Worm (Caenorhabditis elegans) whole organism, early embryonic: ENCODE measurements around the gene Y105C5A.9.
"Not testable (repeated sequence)": the region's sequence is repeated elsewhere in the genome, so short reads cannot be mapped to it uniquely, and the experiment has no call there.

ENCODE experiments used
- B0310.2 ChIP-seq: sonication (generic microtip); optimal IDR thresholded peaks from 2 replicates; lab custom pipeline; 2016; ENCODE audit warnings: mild to moderate bottlenecking, missing genetic modification characterization, missing compliant biosample characterization
- F13C5.2 ChIP-seq: sonication (generic microtip); optimal IDR thresholded peaks from 2 replicates; lab custom pipeline; 2017; ENCODE audit warnings: mild to moderate bottlenecking, missing genetic modification characterization, inconsistent platforms, missing compliant biosample characterization
- aly-1 ChIP-seq: sonication (generic microtip); optimal IDR thresholded peaks from 2 replicates; lab custom pipeline; 2016; ENCODE audit warnings: missing genetic modification characterization, missing compliant biosample characterization
- ama-1 ChIP-seq: fragments of 150-350 bp; optimal IDR thresholded peaks from 2 replicates; lab custom pipeline; 2014
- ceh-13 ChIP-seq: fragments of 200-800 bp; sonication (Bioruptor generic); optimal IDR thresholded peaks from 2 replicates; lab custom pipeline; 2018; ENCODE audit warnings: mild to moderate bottlenecking, missing genetic modification characterization, missing compliant biosample characterization
- ceh-36 ChIP-seq: sonication (generic microtip); optimal IDR thresholded peaks from 2 replicates; lab custom pipeline; 2016; ENCODE audit warnings: missing genetic modification characterization, inconsistent platforms, missing compliant biosample characterization
- ets-7 ChIP-seq: sonication (generic microtip); optimal IDR thresholded peaks from 2 replicates; lab custom pipeline; 2016; ENCODE audit warnings: missing genotype, missing genetic modification characterization, missing compliant biosample characterization
- flt-1 ChIP-seq: fragments of 200-800 bp; sonication (Bioruptor generic); IDR thresholded peaks from 2 replicates; pipeline ENCODE4 v1.3.6; 2022; ENCODE audit warnings: missing genetic modification characterization, missing compliant biosample characterization
- hmbx-1 ChIP-seq: sonication (generic microtip); optimal IDR thresholded peaks from 2 replicates; lab custom pipeline; 2016; ENCODE audit warnings: mild to moderate bottlenecking, missing genetic modification characterization, missing compliant biosample characterization
- hmg-4 ChIP-seq: fragments of 200-800 bp; sonication (Bioruptor generic); optimal IDR thresholded peaks from 2 replicates; lab custom pipeline; 2018; ENCODE audit warnings: mild to moderate bottlenecking, missing genetic modification characterization, missing compliant biosample characterization
- hnd-1 ChIP-seq: sonication (generic microtip); optimal IDR thresholded peaks from 2 replicates; lab custom pipeline; 2016; ENCODE audit warnings: missing genetic modification characterization, missing compliant biosample characterization
- pes-1 ChIP-seq: fragments of 200-800 bp; sonication (Bioruptor generic); IDR thresholded peaks from 2 replicates; pipeline ENCODE4 v1.3.6; 2022; ENCODE audit warnings: missing genetic modification reagents, missing genetic modification characterization, missing compliant biosample characterization
- scrt-1 ChIP-seq: fragments of 200-800 bp; sonication (Bioruptor generic); IDR thresholded peaks from 2 replicates; pipeline ENCODE4 v1.3.6; 2022; ENCODE audit warnings: missing genetic modification characterization, missing compliant biosample characterization
- sea-1 ChIP-seq: fragments of 200-800 bp; sonication (Bioruptor generic); conservative IDR thresholded peaks from 2 replicates; pipeline ENCODE4 v1.3.6; 2022; ENCODE audit warnings: missing genetic modification characterization, missing compliant biosample characterization
- tbx-11 ChIP-seq: fragments of 200-800 bp; sonication (Bioruptor generic); IDR thresholded peaks from 2 replicates; pipeline ENCODE4 v1.3.6; 2022; ENCODE audit warnings: missing genetic modification characterization, missing compliant biosample characterization
- tbx-37 ChIP-seq: fragments of 200-800 bp; sonication (Bioruptor generic); conservative IDR thresholded peaks from 2 replicates; pipeline ENCODE4 v1.3.6; 2022; ENCODE audit warnings: missing genetic modification reagents, missing genetic modification characterization, missing compliant biosample characterization
- tra-4 ChIP-seq: sonication (generic microtip); optimal IDR thresholded peaks from 2 replicates; lab custom pipeline; 2017; ENCODE audit warnings: missing genetic modification characterization, missing compliant biosample characterization

The Y105C5A.9 gene

ce11 chrIV:15604194-15604593 is 27.1 kb upstream of the Y105C5A.9 start:
- TF ChIP-seq pes-1 (GFP tag; lab: Robert Waterston, UW), result no peak
- TF ChIP-seq B0310.2 (tag; lab: Kevin White, UChicago), result no peak
- no peak for TF ChIP-seq hmg-4
- no peak for TF ChIP-seq hmbx-1 (tag; lab: Kevin White, UChicago)
- TF ChIP-seq flt-1 (GFP tag; lab: Robert Waterston, UW), result no peak
- TF ChIP-seq hnd-1 (tag; lab: Kevin White, UChicago), result no peak
- no peak for TF ChIP-seq tbx-37 (GFP tag; lab: Robert Waterston, UW)
- TF ChIP-seq ama-1 (lab: Kevin White, UChicago), result no peak
- TF ChIP-seq tra-4 (tag; lab: Kevin White, UChicago), result no peak
- no peak for TF ChIP-seq ceh-13 (GFP tag; lab: Kevin White, UChicago)
- no peak for TF ChIP-seq aly-1 (tag; lab: Kevin White, UChicago)
- TF ChIP-seq F13C5.2, result no peak
- no peak for TF ChIP-seq ceh-36 (tag; lab: Kevin White, UChicago)
- TF ChIP-seq sea-1, result no peak
- no peak for TF ChIP-seq tbx-11 (GFP tag; lab: Robert Waterston, UW)
- TF ChIP-seq scrt-1 (GFP tag; lab: Robert Waterston, UW), result no peak
- TF ChIP-seq ets-7 (tag; lab: Kevin White, UChicago), result no peak

ce11 chrIV:15606396-15606795 is 24.9 kb upstream of the Y105C5A.9 start:
- no peak for TF ChIP-seq hnd-1 (tag; lab: Kevin White, UChicago)
- TF ChIP-seq ets-7 (tag; lab: Kevin White, UChicago), result no peak
- no peak for TF ChIP-seq pes-1 (GFP tag; lab: Robert Waterston, UW)
- no peak for TF ChIP-seq aly-1 (tag; lab: Kevin White, UChicago)
- no peak for TF ChIP-seq flt-1 (GFP tag; lab: Robert Waterston, UW)
- TF ChIP-seq ceh-13 (GFP tag; lab: Kevin White, UChicago), result no peak
- TF ChIP-seq sea-1, result no peak
- no peak for TF ChIP-seq ceh-36 (tag; lab: Kevin White, UChicago)
- no peak for TF ChIP-seq tra-4 (tag; lab: Kevin White, UChicago)
- TF ChIP-seq tbx-11 (GFP tag; lab: Robert Waterston, UW), result no peak
- no peak for TF ChIP-seq ama-1 (lab: Kevin White, UChicago)
- TF ChIP-seq hmbx-1 (tag; lab: Kevin White, UChicago), result no peak
- TF ChIP-seq F13C5.2, result no peak
- no peak for TF ChIP-seq scrt-1 (GFP tag; lab: Robert Waterston, UW)
- TF ChIP-seq tbx-37 (GFP tag; lab: Robert Waterston, UW), result no peak
- TF ChIP-seq B0310.2 (tag; lab: Kevin White, UChicago), result no peak
- TF ChIP-seq hmg-4, result no peak

- TF ChIP-seq sea-1 (no peak), pes-1 (GFP tag; lab: Robert Waterston, UW) (no peak), ets-7 (tag; lab: Kevin White, UChicago) (no peak), aly-1 (tag; lab: Kevin White, UChicago) (no peak), tbx-37 (GFP tag; lab: Robert Waterston, UW) (no peak), F13C5.2 (no peak), hmg-4 (no peak), tra-4 (tag; lab: Kevin White, UChicago) (no peak), hmbx-1 (tag; lab: Kevin White, UChicago) (no peak), tbx-11 (GFP tag; lab: Robert Waterston, UW) (no peak), ama-1 (lab: Kevin White, UChicago) (no peak), ceh-13 (GFP tag; lab: Kevin White, UChicago) (no peak), B0310.2 (tag; lab: Kevin White, UChicago) (no peak), scrt-1 (GFP tag; lab: Robert Waterston, UW) (no peak), ceh-36 (tag; lab: Kevin White, UChicago) (no peak), hnd-1 (tag; lab: Kevin White, UChicago) (no peak), flt-1 (GFP tag; lab: Robert Waterston, UW) (no peak)
Measured at ce11 chrIV:15613141-15613540, 18.2 kb upstream of the Y105C5A.9 start.

DNA sequence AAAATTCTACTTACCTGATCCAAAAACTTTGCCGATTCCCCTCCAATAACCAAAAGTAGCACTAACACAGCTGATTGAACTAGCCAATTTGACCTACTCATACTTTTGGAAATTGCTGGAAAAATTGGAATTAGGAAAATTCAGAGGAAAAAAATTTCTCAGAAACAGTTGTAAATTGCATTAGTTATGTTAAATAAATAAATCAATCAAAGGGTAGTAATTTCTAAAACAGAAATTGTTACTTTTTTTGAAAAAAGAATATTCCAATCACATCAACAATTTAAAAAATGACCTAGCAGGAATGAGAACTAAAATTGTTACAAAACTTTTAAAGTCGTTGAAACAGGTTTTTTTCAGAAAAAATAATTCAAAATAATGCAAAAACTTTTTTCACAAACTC is 14.3 kb upstream of the Y105C5A.9 start, which contains the start of gene Y105C5A.8:
Gene Y105C5A.8, minus strand, starts transcription at position 101 of the 400 bp plus-strand sequence.
- TF ChIP-seq aly-1 (tag; lab: Kevin White, UChicago) (no peak), tbx-11 (GFP tag; lab: Robert Waterston, UW) (no peak), hmg-4 (no peak), ceh-13 (GFP tag; lab: Kevin White, UChicago) (no peak), flt-1 (GFP tag; lab: Robert Waterston, UW) (no peak)

DNA sequence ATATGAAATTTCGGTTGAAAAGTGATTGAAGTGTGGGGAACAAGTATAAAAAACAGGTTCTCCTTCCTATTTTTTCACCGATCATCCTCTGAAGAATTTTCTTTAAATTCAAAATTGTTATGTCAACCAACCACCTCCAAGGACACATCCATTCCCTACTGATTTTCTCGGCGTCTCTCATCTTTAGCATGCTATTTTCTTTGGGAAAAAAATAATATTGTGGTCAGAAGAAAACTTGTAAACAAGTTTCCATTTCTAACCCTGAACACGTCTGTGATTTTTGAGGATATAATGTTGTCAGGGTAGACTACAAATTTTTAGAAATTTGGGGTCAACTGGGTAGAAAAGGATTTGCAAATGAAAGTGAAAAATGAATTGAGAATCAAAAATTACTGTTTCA is 13.7 kb upstream of the Y105C5A.9 start:
- TF ChIP-seq scrt-1 (GFP tag; lab: Robert Waterston, UW), result no peak
- no peak for TF ChIP-seq hmbx-1 (tag; lab: Kevin White, UChicago)
- TF ChIP-seq sea-1, result no peak
- TF ChIP-seq tbx-37 (GFP tag; lab: Robert Waterston, UW), result no peak
- TF ChIP-seq B0310.2 (tag; lab: Kevin White, UChicago), result no peak
- TF ChIP-seq flt-1 (GFP tag; lab: Robert Waterston, UW), result no peak

- not testable (repeated sequence) for TF ChIP-seq ceh-36 (tag; lab: Kevin White, UChicago); aly-1 (tag; lab: Kevin White, UChicago); scrt-1 (GFP tag; lab: Robert Waterston, UW)
Measured at ce11 chrIV:15634240-15634789, 3.0 kb downstream of the Y105C5A.9 start, which contains the start of gene Y105C5A.1274. Gene Y105C5A.1274, plus strand, starts transcription at chrIV:15634739.

ce11 chrIV:15635462-15635861 is 4.1 kb downstream of the Y105C5A.9 start, which contains the start of gene Y105C5A.10:
Gene Y105C5A.10, plus strand, starts transcription at chrIV:15635762.
- TF ChIP-seq ceh-13 (GFP tag; lab: Kevin White, UChicago); hmg-4; tra-4 (tag; lab: Kevin White, UChicago): not testable (repeated sequence)
